Worm (Caenorhabditis elegans) whole organism, L4 larva: ENCODE measurements around the gene W02G9.3.

Experiments
- F10B5.3 ChIP-seq: sonication (generic microtip); optimal IDR thresholded peaks from 2 replicates; lab custom pipeline; 2016; ENCODE audit warnings: mild to moderate bottlenecking, missing genetic modification characterization, missing compliant biosample characterization
- T20F7.1 ChIP-seq: fragments of 200-800 bp; sonication (Bioruptor generic); optimal IDR thresholded peaks from 2 replicates; lab custom pipeline; 2018; ENCODE audit warnings: mild to moderate bottlenecking, missing genetic modification characterization, missing compliant biosample characterization
- Y48G9A.11 ChIP-seq: fragments of 200-800 bp; sonication (Bioruptor generic); IDR thresholded peaks from 2 replicates; pipeline ENCODE4 v1.3.6; 2022; ENCODE audit warnings: missing genetic modification reagents, missing genetic modification characterization, missing compliant biosample characterization
- Y75B8A.6 ChIP-seq: fragments of 200-800 bp; sonication (Bioruptor generic); IDR thresholded peaks from 2 replicates; pipeline ENCODE4 v1.3.6; 2022; ENCODE audit warnings: missing genetic modification reagents, missing genetic modification characterization, missing compliant biosample characterization
- ceh-20 ChIP-seq: fragments of 200-800 bp; sonication (Bioruptor generic); IDR thresholded peaks from 2 replicates; pipeline ENCODE4 v1.3.6; 2022; ENCODE audit warnings: missing genetic modification reagents, missing genetic modification characterization, missing compliant biosample characterization
- ctbp-1 ChIP-seq: fragments of 200-800 bp; sonication (Bioruptor generic); IDR thresholded peaks from 2 replicates; pipeline ENCODE4 v1.3.6; 2022; ENCODE audit warnings: missing genetic modification reagents, missing genetic modification characterization, missing compliant biosample characterization
- dpl-1 ChIP-seq: fragments of 150-350 bp; optimal IDR thresholded peaks from 2 replicates; lab custom pipeline; 2014; ENCODE audit warnings: missing biosample characterization, missing genetic modification reagents, missing genetic modification characterization
- egl-27 ChIP-seq: sonication (generic microtip); optimal IDR thresholded peaks from 3 replicates; lab custom pipeline; 2017; ENCODE audit warnings: missing biosample characterization, missing genetic modification reagents, missing genetic modification characterization
- jun-1 ChIP-seq: fragments of 150-350 bp; optimal IDR thresholded peaks from 2 replicates; lab custom pipeline; 2014; ENCODE audit warnings: missing biosample characterization, missing genetic modification reagents, missing genetic modification characterization
- lin-39 ChIP-seq: fragments of 150-350 bp; optimal IDR thresholded peaks from 2 replicates; lab custom pipeline; 2014; ENCODE audit warnings: missing biosample characterization, missing genetic modification reagents, missing genetic modification characterization
- nhr-77 ChIP-seq: fragments of 150-350 bp; optimal IDR thresholded peaks from 2 replicates; lab custom pipeline; 2014; ENCODE audit warnings: missing biosample characterization, missing genetic modification characterization
- pqm-1 ChIP-seq: sonication (generic microtip); optimal IDR thresholded peaks from 2 replicates; lab custom pipeline; 2017; ENCODE audit warnings: missing biosample characterization, missing genetic modification characterization
- set-16 ChIP-seq: fragments of 200-800 bp; sonication (Bioruptor generic); IDR thresholded peaks from 2 replicates; pipeline ENCODE4 v1.3.6; 2022; ENCODE audit warnings: missing genetic modification reagents, missing genetic modification characterization, missing compliant biosample characterization
- zag-1 ChIP-seq: fragments of 150-350 bp; optimal IDR thresholded peaks from 2 replicates; lab custom pipeline; 2014; ENCODE audit warnings: missing biosample characterization, missing genetic modification characterization

DNA sequence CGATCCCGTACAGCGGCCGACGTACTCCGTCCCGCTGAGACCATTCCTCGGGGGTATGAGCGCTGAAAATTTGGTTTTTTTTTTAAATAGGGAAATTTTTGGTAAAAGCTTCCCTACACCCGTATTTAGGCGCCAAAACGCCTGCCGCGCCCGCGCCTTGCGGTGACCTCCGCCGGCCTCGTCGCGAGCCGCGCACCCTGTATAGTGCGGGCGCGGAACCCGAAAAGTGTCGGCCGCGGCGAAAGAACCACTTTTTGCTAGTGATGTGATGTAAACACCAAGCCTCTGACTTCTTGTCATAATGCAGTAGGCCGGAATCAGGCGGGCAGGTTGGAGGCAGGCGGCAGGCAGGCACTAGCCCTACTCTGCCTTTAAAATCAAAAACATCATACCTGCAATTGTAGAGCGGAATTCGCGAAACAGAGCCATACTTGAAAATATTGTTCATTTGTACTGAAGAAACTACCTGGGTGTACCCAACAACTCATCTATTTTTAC is 46.0 kb downstream of the W02G9.3 start, which contains the start of gene srt-29:
- TF ChIP-seq dpl-1 (GFP tag; lab: Kevin White, UChicago) (no peak), zag-1 (tag; lab: Kevin White, UChicago) (no peak), jun-1 (tag; lab: Kevin White, UChicago) (no peak), Y75B8A.6 (GFP tag; lab: Robert Waterston, UW) (no peak), T20F7.1 (no peak), F10B5.3 (tag; lab: Kevin White, UChicago) (no peak), pqm-1 (no peak), ctbp-1 (GFP tag; lab: Robert Waterston, UW) (no peak), Y48G9A.11 (GFP tag; lab: Robert Waterston, UW) (no peak), egl-27 (tag; lab: Kevin White, UChicago) (no peak), set-16 (peak; percentile 93), nhr-77 (no peak), lin-39 (tag; lab: Kevin White, UChicago) (no peak), ceh-20 (GFP tag; lab: Robert Waterston, UW) (no peak)
